Worm (Caenorhabditis elegans) whole organism, L2 larva: ENCODE results near the gene col-69.

Experiments used
- ama-1 ChIP-seq: fragments of 150-350 bp; optimal IDR thresholded peaks from 2 replicates; lab custom pipeline; 2018; ENCODE audit warnings: inconsistent platforms
- ceh-82 ChIP-seq: fragments of 150-350 bp; optimal IDR thresholded peaks from 2 replicates; lab custom pipeline; 2014; ENCODE audit warnings: missing biosample characterization, missing genetic modification characterization
- egl-27 ChIP-seq: sonication (generic microtip); optimal IDR thresholded peaks from 3 replicates; lab custom pipeline; 2017; ENCODE audit warnings: missing biosample characterization, missing genetic modification reagents, missing genetic modification characterization
- lin-11 ChIP-seq: fragments of 150-350 bp; sonication (generic microtip); optimal IDR thresholded peaks from 2 replicates; lab custom pipeline; 2014; ENCODE audit warnings: missing biosample characterization, missing genetic modification characterization, inconsistent platforms, mixed read lengths
- nhr-12 ChIP-seq: fragments of 150-350 bp; optimal IDR thresholded peaks from 2 replicates; lab custom pipeline; 2014; ENCODE audit warnings: missing biosample characterization, missing genetic modification characterization
- nhr-237 ChIP-seq: fragments of 150-350 bp; optimal IDR thresholded peaks from 2 replicates; lab custom pipeline; 2014; ENCODE audit warnings: missing biosample characterization, missing genetic modification characterization
- unc-39 ChIP-seq: fragments of 150-350 bp; optimal IDR thresholded peaks from 2 replicates; lab custom pipeline; 2014; ENCODE audit warnings: missing biosample characterization, missing genetic modification characterization

- no peak for TF ChIP-seq ceh-82
- no peak for TF ChIP-seq egl-27 (tag; lab: Kevin White, UChicago)
- no peak for TF ChIP-seq lin-11 (tag; lab: Kevin White, UChicago)
- no peak for TF ChIP-seq ama-1 (lab: Kevin White, UChicago)
- no peak for TF ChIP-seq nhr-237
- no peak for TF ChIP-seq nhr-12 (tag; lab: Kevin White, UChicago)
- TF ChIP-seq unc-39 (tag; lab: Kevin White, UChicago): no peak
Observed at ce11 chrII:334828-335227, 29.3 kb upstream of the col-69 start.
